Worm (Caenorhabditis elegans): ENCODE results near the gene K09H11.11.

Gene K09H11.11

ce11 chrV:5778216-5778615 lies 23.2 kb upstream of the K09H11.11 start:
- TF ChIP-seq isw-1 (GFP tag; IDR thresholded peaks at IDR 0.05) (peak; percentile 25; the same call in 1 of the 2 replicates), grh-1 (GFP tag; IDR thresholded peaks at IDR 0.05) (peak; percentile 57), nhr-19 (GFP tag; conservative IDR thresholded peaks at IDR 0.05) (peak; percentile 70), nhr-85 (tag) (peak; percentile 25)

- TF ChIP-seq dsc-1 (tag; optimal IDR thresholded peaks at IDR 0.05) (peak; percentile 2), nhr-90 (tag; optimal IDR thresholded peaks at IDR 0.05; ENCODE audit: poor library complexity) (peak; percentile 13), blmp-1 (tag; optimal IDR thresholded peaks at IDR 0.05) (peak; percentile 32), mdl-1 (tag; optimal IDR thresholded peaks at IDR 0.05) (peak in 1 of 2 experiments; percentile 1), mab-9 (GFP tag; IDR thresholded peaks at IDR 0.05) (peak; percentile 84), fkh-8 (tag; optimal IDR thresholded peaks at IDR 0.05) (peak; percentile 27), lsy-2 (tag; optimal IDR thresholded peaks at IDR 0.05) (peak; percentile 37 to 73), lin-13 (GFP tag; optimal IDR thresholded peaks at IDR 0.05) (peak; percentile 50), mep-1 (tag; optimal IDR thresholded peaks at IDR 0.05) (peak; percentile 27), nhr-85 (tag) (peak; percentile 65), lin-15B (tag; optimal IDR thresholded peaks at IDR 0.05) (peak; percentile 31), lin-14 (GFP tag; optimal IDR thresholded peaks at IDR 0.05) (peak; percentile 71), nhr-19 (GFP tag; conservative IDR thresholded peaks at IDR 0.05) (peak; percentile 96), C16A3.4 (tag; optimal IDR thresholded peaks at IDR 0.05) (peak; percentile 27), grh-1 (GFP tag; IDR thresholded peaks at IDR 0.05) (peak; percentile 85), dpl-1 (GFP tag; optimal IDR thresholded peaks at IDR 0.05) (peak in 2 of 3 experiments; percentile 31 to 44), ceh-88 (GFP tag; IDR thresholded peaks at IDR 0.05) (peak; percentile 87), rnt-1 (tag; optimal IDR thresholded peaks at IDR 0.05) (peak; percentile 61), lin-35 (GFP tag; optimal IDR thresholded peaks at IDR 0.05) (peak; percentile 21 to 39), nhr-71 (tag; optimal IDR thresholded peaks at IDR 0.05) (peak; percentile 69), xbp-1 (tag; optimal IDR thresholded peaks at IDR 0.05) (peak; percentile 61), unc-98 (GFP tag; IDR thresholded peaks at IDR 0.05) (0 out of 2 replicates have a peak, but pooled peaks have one; percentile 25), tbx-2 (tag; optimal IDR thresholded peaks at IDR 0.05) (peak; percentile 37), nhr-47 (tag; optimal IDR thresholded peaks at IDR 0.05) (peak; percentile 63), skn-1 (tag; optimal IDR thresholded peaks at IDR 0.05) (peak; percentile 65), snu-23 (GFP tag; optimal IDR thresholded peaks at IDR 0.05) (peak; percentile 69), efl-1 (optimal IDR thresholded peaks at IDR 0.05) (peak; percentile 49 to 55), efl-1 (GFP tag; optimal IDR thresholded peaks at IDR 0.05 in 1 of 2) (peak in 1 of 2 experiments; percentile 44), jun-1 (tag; optimal IDR thresholded peaks at IDR 0.05) (peak; percentile 6), isw-1 (GFP tag; IDR thresholded peaks at IDR 0.05) (peak; percentile 91), swsn-7 (tag; optimal IDR thresholded peaks at IDR 0.05) (peak; percentile 49), ceh-82 (tag; optimal IDR thresholded peaks at IDR 0.05) (peak in 2 of 3 experiments; percentile 28 to 71), nhr-20 (tag; optimal IDR thresholded peaks at IDR 0.05) (peak; percentile 54)
These were observed 21.9 kb upstream of the K09H11.11 start, which contains the start of gene F44E7.4 for ce11 chrV:5776941-5777340. Gene F44E7.4, minus strand, starts transcription at chrV:5776953.

- no peak for TF ChIP-seq rnt-1 (tag; optimal IDR thresholded peaks at IDR 0.05)
- no peak for TF ChIP-seq efl-1 (optimal IDR thresholded peaks at IDR 0.05)
- peak in 1 of 2 experiments; percentile 91 for TF ChIP-seq efl-1 (GFP tag; optimal IDR thresholded peaks at IDR 0.05 in 1 of 2)
These were observed 19.1 kb upstream of the K09H11.11 start for ce11 chrV:5774137-5774536.

- TF ChIP-seq efl-3 (GFP tag; optimal IDR thresholded peaks at IDR 0.05) (no peak), ces-1 (GFP tag; optimal IDR thresholded peaks at IDR 0.05) (no peak), pax-3 (tag; optimal IDR thresholded peaks at IDR 0.05) (no peak), nhr-237 (tag; optimal IDR thresholded peaks at IDR 0.05) (no peak), elt-2 (tag; optimal IDR thresholded peaks at IDR 0.05) (no peak), nhr-11 (tag; optimal IDR thresholded peaks at IDR 0.05) (no peak), nhr-12 (tag; optimal IDR thresholded peaks at IDR 0.05) (no peak), lin-14 (GFP tag; optimal IDR thresholded peaks at IDR 0.05) (no peak), hpl-2 (GFP tag; optimal IDR thresholded peaks at IDR 0.05) (no peak), nhr-90 (tag; optimal IDR thresholded peaks at IDR 0.05; ENCODE audit: poor library complexity) (no peak), mef-2 (tag; optimal IDR thresholded peaks at IDR 0.05) (no peak), hlh-4 (tag; optimal IDR thresholded peaks at IDR 0.05) (no peak), dpl-1 (GFP tag; optimal IDR thresholded peaks at IDR 0.05) (no peak), grh-1 (GFP tag; IDR thresholded peaks at IDR 0.05) (no peak)
These were observed 17.4 kb upstream of the K09H11.11 start for ce11 chrV:5772503-5772902.

Data from whole organism, L1 larva.